Worm (Caenorhabditis elegans) whole organism, L1 larva: ENCODE results near the gene F07A11.4.

Experiments
- C34B4.2 ChIP-seq: sonication (generic microtip); optimal IDR thresholded peaks from 2 replicates; lab custom pipeline; 2017; ENCODE audit warnings: mild to moderate bottlenecking, missing genetic modification characterization, missing compliant biosample characterization
- F16B12.6 ChIP-seq: fragments of 150-350 bp; optimal IDR thresholded peaks from 2 replicates; lab custom pipeline; 2014; ENCODE audit warnings: missing biosample characterization, missing genetic modification characterization
- Y116A8C.19 ChIP-seq: sonication (generic microtip); optimal IDR thresholded peaks from 2 replicates; lab custom pipeline; 2016; ENCODE audit warnings: missing compliant biosample characterization, missing genetic modification characterization, borderline replicate concordance
- aly-2 ChIP-seq: fragments of 150-350 bp; optimal IDR thresholded peaks from 2 replicates; lab custom pipeline; 2014; ENCODE audit warnings: missing biosample characterization, missing genetic modification characterization
- ceh-63 ChIP-seq: fragments of 200-800 bp; sonication (Bioruptor generic); optimal IDR thresholded peaks from 2 replicates; lab custom pipeline; 2018; ENCODE audit warnings: mild to moderate bottlenecking, missing genetic modification characterization, missing compliant biosample characterization
- ceh-88 ChIP-seq: fragments of 200-800 bp; sonication (Bioruptor generic); IDR thresholded peaks from 2 replicates; pipeline ENCODE4 v1.3.6; 2022; ENCODE audit warnings: missing genetic modification characterization, missing compliant biosample characterization
- ces-1 ChIP-seq: fragments of 150-350 bp; optimal IDR thresholded peaks from 2 replicates; lab custom pipeline; 2014; ENCODE audit warnings: missing biosample characterization, missing genetic modification reagents, missing genetic modification characterization
- dsc-1 ChIP-seq: sonication (generic microtip); optimal IDR thresholded peaks from 2 replicates; lab custom pipeline; 2016; ENCODE audit warnings: mild to moderate bottlenecking, missing genetic modification characterization, missing compliant biosample characterization
- efl-1 ChIP-seq, 4 experiments: fragments of 150-350 bp; optimal IDR thresholded peaks in 3 of 4; peaks in 1 of 4; 1 replicate in 1 of 4; 2 replicates in 3 of 4; lab custom pipeline; 2014; ENCODE audit warnings: missing biosample characterization in 2 of 4, missing genetic modification characterization in 2 of 4, missing genetic modification reagents in 2 of 4
- efl-3 ChIP-seq: fragments of 200-800 bp; sonication (Bioruptor generic); optimal IDR thresholded peaks from 2 replicates; lab custom pipeline; 2018; ENCODE audit warnings: mild to moderate bottlenecking, missing genetic modification characterization, missing compliant biosample characterization
- elt-2 ChIP-seq: sonication (generic microtip); optimal IDR thresholded peaks from 2 replicates; lab custom pipeline; 2016; ENCODE audit warnings: missing genetic modification characterization, mild to moderate bottlenecking, inconsistent platforms, missing compliant biosample characterization, missing genetic modification reagents
- elt-3 ChIP-seq, 6 experiments: fragments of 150-350 bp in 1 of 6; sonication (generic microtip); optimal IDR thresholded peaks; 2 replicates each; lab custom pipeline; 2017 to 2018; ENCODE audit warnings: missing biosample characterization in 6 of 6, missing genetic modification characterization in 6 of 6, inconsistent platforms in 1 of 6
- fos-1 ChIP-seq: fragments of 150-350 bp; optimal IDR thresholded peaks from 2 replicates; lab custom pipeline; 2014; ENCODE audit warnings: missing biosample characterization, missing genetic modification characterization
- grh-1 ChIP-seq: fragments of 200-800 bp; sonication (Bioruptor generic); IDR thresholded peaks from 2 replicates; pipeline ENCODE4 v1.3.6; 2022; ENCODE audit warnings: missing genetic modification reagents, missing genetic modification characterization, missing compliant biosample characterization
- hlh-17 ChIP-seq: fragments of 200-800 bp; sonication (Bioruptor generic); optimal IDR thresholded peaks from 2 replicates; lab custom pipeline; 2018; ENCODE audit warnings: missing genetic modification characterization, mild to moderate bottlenecking, missing compliant biosample characterization, moderate library complexity, borderline replicate concordance
- isw-1 ChIP-seq: fragments of 200-800 bp; sonication (Bioruptor generic); IDR thresholded peaks from 2 replicates; pipeline ENCODE4 v1.3.6; 2022; ENCODE audit warnings: missing genetic modification characterization, missing compliant biosample characterization
- lin-13 ChIP-seq: fragments of 150-350 bp; optimal IDR thresholded peaks from 2 replicates; lab custom pipeline; 2014; ENCODE audit warnings: missing biosample characterization, missing genetic modification reagents, missing genetic modification characterization
- lin-14 ChIP-seq: fragments of 200-800 bp; sonication (Bioruptor generic); optimal IDR thresholded peaks from 2 replicates; lab custom pipeline; 2018; ENCODE audit warnings: mild to moderate bottlenecking, missing genetic modification characterization, moderate library complexity, missing compliant biosample characterization
- lin-15B ChIP-seq: fragments of 150-350 bp; sonication (generic microtip); optimal IDR thresholded peaks from 3 replicates; lab custom pipeline; 2014; ENCODE audit warnings: missing biosample characterization, missing genetic modification characterization
- lin-35 ChIP-seq, 2 experiments: fragments of 150-350 bp; optimal IDR thresholded peaks; 2 replicates each; lab custom pipeline; 2014; ENCODE audit warnings: missing biosample characterization in 2 of 2, missing genetic modification characterization in 2 of 2, missing genetic modification reagents in 2 of 2
- lsy-2 ChIP-seq, 2 experiments: fragments of 150-350 bp; optimal IDR thresholded peaks; 2 replicates each; lab custom pipeline; 2014; ENCODE audit warnings: missing biosample characterization in 2 of 2, missing genetic modification characterization in 2 of 2
- mab-9 ChIP-seq: fragments of 200-800 bp; sonication (Bioruptor generic); IDR thresholded peaks from 2 replicates; pipeline ENCODE4 v1.3.6; 2022; ENCODE audit warnings: missing genetic modification reagents, missing genetic modification characterization, missing compliant biosample characterization
- mdl-1 ChIP-seq, 2 experiments: fragments of 150-350 bp; optimal IDR thresholded peaks; 2 replicates each; lab custom pipeline; 2014 to 2017; ENCODE audit warnings: missing biosample characterization in 2 of 2, missing genetic modification characterization in 2 of 2, inconsistent platforms in 1 of 2
- nhr-11 ChIP-seq: fragments of 150-350 bp; optimal IDR thresholded peaks from 2 replicates; lab custom pipeline; 2014; ENCODE audit warnings: missing biosample characterization, missing genetic modification characterization
- nhr-19 ChIP-seq: fragments of 200-800 bp; sonication (Bioruptor generic); conservative IDR thresholded peaks from 2 replicates; pipeline ENCODE4 v1.3.6; 2022; ENCODE audit warnings: missing genetic modification characterization, missing compliant biosample characterization
- nhr-20 ChIP-seq: sonication (generic microtip); optimal IDR thresholded peaks from 2 replicates; lab custom pipeline; 2016; ENCODE audit warnings: mild to moderate bottlenecking, missing genetic modification characterization, missing compliant biosample characterization
- nhr-47 ChIP-seq: sonication (generic microtip); optimal IDR thresholded peaks from 2 replicates; lab custom pipeline; 2016; ENCODE audit warnings: mild to moderate bottlenecking, missing genetic modification characterization, moderate library complexity, missing compliant biosample characterization
- nhr-71 ChIP-seq: sonication (generic microtip); optimal IDR thresholded peaks from 2 replicates; lab custom pipeline; 2016; ENCODE audit warnings: mild to moderate bottlenecking, missing genetic modification characterization, moderate library complexity, missing compliant biosample characterization
- nhr-85 ChIP-seq: sonication (generic microtip); peaks from one replicate; lab custom pipeline; 2016; ENCODE audit warnings: missing genetic modification characterization, inconsistent platforms, missing compliant biosample characterization
- nhr-90 ChIP-seq: sonication (generic microtip); optimal IDR thresholded peaks from 2 replicates; lab custom pipeline; 2016; ENCODE audit warnings: mild to moderate bottlenecking, missing genetic modification characterization, missing compliant biosample characterization; ENCODE audit not compliant: poor library complexity
- pag-3 ChIP-seq: sonication (generic microtip); optimal IDR thresholded peaks from 2 replicates; lab custom pipeline; 2017; ENCODE audit warnings: missing genetic modification characterization, mild to moderate bottlenecking, missing compliant biosample characterization, antibody characterized with exemption, borderline replicate concordance; ENCODE audit not compliant: insufficient read depth
- pax-3 ChIP-seq: fragments of 200-800 bp; sonication (Bioruptor generic); optimal IDR thresholded peaks from 2 replicates; lab custom pipeline; 2018; ENCODE audit warnings: mild to moderate bottlenecking, missing genetic modification characterization, moderate library complexity, missing compliant biosample characterization
- pqm-1 ChIP-seq: sonication (generic microtip); optimal IDR thresholded peaks from 3 replicates; lab custom pipeline; 2017; ENCODE audit warnings: missing biosample characterization, missing genetic modification characterization
- snpc-4 ChIP-seq: fragments of 150-350 bp; optimal IDR thresholded peaks from 2 replicates; lab custom pipeline; 2014; ENCODE audit warnings: missing biosample characterization, missing genetic modification characterization
- snu-23 ChIP-seq: sonication (generic microtip); optimal IDR thresholded peaks from 2 replicates; lab custom pipeline; 2016; ENCODE audit warnings: missing genetic modification characterization, missing compliant biosample characterization
- sptf-1 ChIP-seq: fragments of 150-350 bp; optimal IDR thresholded peaks from 2 replicates; lab custom pipeline; 2014; ENCODE audit warnings: missing biosample characterization, missing genetic modification characterization
- sup-37 ChIP-seq: fragments of 200-800 bp; sonication (Bioruptor generic); optimal IDR thresholded peaks from 2 replicates; lab custom pipeline; 2018; ENCODE audit warnings: mild to moderate bottlenecking, missing genetic modification characterization, missing compliant biosample characterization
- swsn-7 ChIP-seq: sonication (generic microtip); optimal IDR thresholded peaks from 2 replicates; lab custom pipeline; 2016; ENCODE audit warnings: missing genetic modification characterization, missing compliant biosample characterization
- tbx-2 ChIP-seq: sonication (generic microtip); optimal IDR thresholded peaks from 2 replicates; lab custom pipeline; 2016; ENCODE audit warnings: missing genetic modification characterization, missing compliant biosample characterization
- unc-30 ChIP-seq: sonication (generic microtip); optimal IDR thresholded peaks from 2 replicates; lab custom pipeline; 2017; ENCODE audit warnings: missing biosample characterization, missing genetic modification characterization
- unc-62 ChIP-seq: fragments of 150-350 bp; optimal IDR thresholded peaks from 2 replicates; lab custom pipeline; 2014; ENCODE audit warnings: missing biosample characterization, missing genetic modification reagents, missing genetic modification characterization
- unc-86 ChIP-seq: sonication (generic microtip); optimal IDR thresholded peaks from 2 replicates; lab custom pipeline; 2016; ENCODE audit warnings: missing genetic modification characterization, missing compliant biosample characterization
- zag-1 ChIP-seq: fragments of 150-350 bp; optimal IDR thresholded peaks from 2 replicates; lab custom pipeline; 2014; ENCODE audit warnings: missing biosample characterization, missing genetic modification characterization
- ztf-11 ChIP-seq, 2 experiments: sonication (generic microtip); optimal IDR thresholded peaks; 2 replicates each; lab custom pipeline; 2016 to 2017; ENCODE audit warnings: missing genetic modification characterization in 2 of 2, missing biosample characterization in 1 of 2, missing compliant biosample characterization in 1 of 2
- ztf-4 ChIP-seq: fragments of 150-350 bp; optimal IDR thresholded peaks from 2 replicates; lab custom pipeline; 2014; ENCODE audit warnings: missing biosample characterization, missing genetic modification characterization

The F07A11.4 gene

ce11 chrII:11637189-11637754 is 36.5 kb downstream of the F07A11.4 start (continued):
- TF ChIP-seq lin-14 (GFP tag; lab: Kevin White, UChicago) (no peak), aly-2 (tag; lab: Kevin White, UChicago) (peak; percentile 75), ceh-88 (GFP tag; lab: Robert Waterston, UW) (no peak; the same call in 1 of the 2 replicates), nhr-47 (tag; lab: Kevin White, UChicago) (peak; percentile 48), grh-1 (no peak), Y116A8C.19 (tag; lab: Kevin White, UChicago) (no peak), efl-1 (optimal IDR thresholded peaks at IDR 0.05; lab: Kevin White, UChicago) (peak in 1 of 2 experiments; percentile 2), efl-1 (GFP tag; optimal IDR thresholded peaks at IDR 0.05 in 1 of 2; lab: Kevin White, UChicago) (peak in 1 of 2 experiments; percentile 85), ztf-11 (tag; optimal IDR thresholded peaks at IDR 0.05; lab: Kevin White, UChicago) (peak in 1 of 2 experiments; percentile 35), zag-1 (tag; lab: Kevin White, UChicago) (no peak), snpc-4 (tag; lab: Kevin White, UChicago) (no peak), unc-86 (tag; lab: Kevin White, UChicago) (peak; percentile 44), sptf-1 (tag; lab: Kevin White, UChicago) (no peak), mab-9 (GFP tag; lab: Robert Waterston, UW) (no peak), sup-37 (GFP tag; lab: Kevin White, UChicago) (no peak)

- TF ChIP-seq ces-1 (no peak), nhr-20 (tag; lab: Kevin White, UChicago) (no peak), efl-1 (optimal IDR thresholded peaks at IDR 0.05; lab: Kevin White, UChicago) (no peak), efl-1 (GFP tag; optimal IDR thresholded peaks at IDR 0.05 in 1 of 2; lab: Kevin White, UChicago) (peak in 1 of 2 experiments; percentile 58)
These were observed 37.0 kb downstream of the F07A11.4 start for ce11 chrII:11637817-11638216.

DNA sequence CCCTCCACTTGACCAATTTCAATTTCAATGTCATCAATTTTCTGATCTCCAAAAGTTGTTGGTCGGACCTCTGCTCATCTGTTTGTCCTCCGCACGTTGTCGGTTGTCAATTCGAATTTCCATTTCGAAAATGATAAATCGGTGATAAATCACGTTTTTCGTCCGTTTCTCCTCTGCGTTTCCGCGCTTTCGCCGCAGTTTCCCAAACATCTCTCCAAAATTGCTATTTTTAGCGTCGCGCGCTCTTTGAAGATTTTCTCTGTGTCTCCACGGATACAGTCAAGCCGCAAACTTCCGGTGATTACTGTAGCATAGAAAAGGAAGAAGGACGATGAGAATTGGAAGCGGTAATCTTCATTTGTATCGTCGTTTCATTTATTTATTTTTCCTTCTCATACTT is 41.2 kb downstream of the F07A11.4 start:
- TF ChIP-seq elt-2 (no peak), unc-62 (GFP tag; lab: Kevin White, UChicago) (peak; percentile 3), aly-2 (tag; lab: Kevin White, UChicago) (no peak), nhr-71 (peak; percentile 82), lsy-2 (tag; optimal IDR thresholded peaks at IDR 0.05; lab: Kevin White, UChicago) (peak; percentile 39 to 85), tbx-2 (peak; percentile 80), efl-3 (GFP tag; lab: Kevin White, UChicago) (no peak), nhr-90 (peak; percentile 79), nhr-20 (tag; lab: Kevin White, UChicago) (peak; percentile 81), lin-14 (GFP tag; lab: Kevin White, UChicago) (peak; percentile 71), fos-1 (tag; lab: Kevin White, UChicago) (peak; percentile 23), hlh-17 (GFP tag; lab: Kevin White, UChicago) (no peak), unc-30 (no peak), snpc-4 (tag; lab: Kevin White, UChicago) (no peak), C34B4.2 (no peak), snu-23 (GFP tag; lab: Kevin White, UChicago) (peak; percentile 59), grh-1 (peak; percentile 59), nhr-85 (tag; lab: Kevin White, UChicago) (peak; percentile 97), lin-13 (GFP tag; lab: Kevin White, UChicago) (no peak), dsc-1 (tag; lab: Kevin White, UChicago) (no peak), pqm-1 (tag; lab: Kevin White, UChicago) (no peak), ztf-4 (no peak), isw-1 (no peak), lin-35 (GFP tag; optimal IDR thresholded peaks at IDR 0.05; lab: Kevin White, UChicago) (peak in 1 of 2 experiments; percentile 61), elt-3 (tag; optimal IDR thresholded peaks at IDR 0.05; lab: Kevin White, UChicago) (peak in 3 of 6 experiments; percentile 26 to 60 (median 59)), nhr-11 (tag; lab: Kevin White, UChicago) (no peak), lin-15B (tag; lab: Kevin White, UChicago) (no peak), nhr-47 (tag; lab: Kevin White, UChicago) (peak; percentile 56), pag-3 (no peak), pax-3 (tag; lab: Kevin White, UChicago) (no peak), efl-1 (optimal IDR thresholded peaks at IDR 0.05; lab: Kevin White, UChicago) (no peak), efl-1 (GFP tag; optimal IDR thresholded peaks at IDR 0.05 in 1 of 2; lab: Kevin White, UChicago) (peak in 1 of 2 experiments; percentile 92), swsn-7 (tag; lab: Kevin White, UChicago) (no peak), nhr-19 (peak; percentile 49), ceh-63 (no peak), mdl-1 (tag; optimal IDR thresholded peaks at IDR 0.05; lab: Kevin White, UChicago) (peak in 1 of 2 experiments; percentile 73), F16B12.6 (tag; lab: Kevin White, UChicago) (no peak)
